Worm (Caenorhabditis elegans) whole organism, early embryonic: ENCODE results near the gene ZK1240.9.

ENCODE experiments used
- ama-1 ChIP-seq: fragments of 150-350 bp; optimal IDR thresholded peaks from 2 replicates; lab custom pipeline; 2014
- ceh-36 ChIP-seq: sonication (generic microtip); optimal IDR thresholded peaks from 2 replicates; lab custom pipeline; 2016; ENCODE audit warnings: missing genetic modification characterization, inconsistent platforms, missing compliant biosample characterization
- flt-1 ChIP-seq: fragments of 200-800 bp; sonication (Bioruptor generic); IDR thresholded peaks from 2 replicates; pipeline ENCODE4 v1.3.6; 2022; ENCODE audit warnings: missing genetic modification characterization, missing compliant biosample characterization
- hnd-1 ChIP-seq: sonication (generic microtip); optimal IDR thresholded peaks from 2 replicates; lab custom pipeline; 2016; ENCODE audit warnings: missing genetic modification characterization, missing compliant biosample characterization
- pes-1 ChIP-seq: fragments of 200-800 bp; sonication (Bioruptor generic); IDR thresholded peaks from 2 replicates; pipeline ENCODE4 v1.3.6; 2022; ENCODE audit warnings: missing genetic modification reagents, missing genetic modification characterization, missing compliant biosample characterization

- TF ChIP-seq ceh-36 (tag; lab: Kevin White, UChicago) = no peak
- TF ChIP-seq hnd-1 (tag; lab: Kevin White, UChicago) = no peak
- no peak for TF ChIP-seq pes-1
- TF ChIP-seq ama-1 (lab: Kevin White, UChicago) = no peak
- no peak for TF ChIP-seq flt-1 (GFP tag; lab: Robert Waterston, UW)
These were observed 14.2 kb downstream of the ZK1240.9 start, which contains the start of gene F43C11.8 for ce11 chrII:2332220-2332619.
